Worm (Caenorhabditis elegans): ENCODE measurements around the gene B0564.2.

ce11 chrIV:13063714-13064113, 43.7 kb upstream of the B0564.2 start, which contains the start of gene scl-5:
- TF ChIP-seq gei-17 (GFP tag; optimal IDR thresholded peaks at IDR 0.05) (no peak), nfya-1 (tag; optimal IDR thresholded peaks at IDR 0.05; ENCODE audit: borderline replicate concordance, insufficient read depth) (no peak), lin-54 (GFP tag; optimal IDR thresholded peaks at IDR 0.05) (no peak), madf-6 (GFP tag; IDR thresholded peaks at IDR 0.05) (no peak), Y53G8AR.9 (GFP tag; conservative IDR thresholded peaks at IDR 0.05) (no peak), ccch-3 (GFP tag; optimal IDR thresholded peaks at IDR 0.05) (no peak), sea-2 (GFP tag; IDR thresholded peaks at IDR 0.05) (no peak), lin-35 (GFP tag; optimal IDR thresholded peaks at IDR 0.05) (no peak), nfyb-1 (GFP tag; IDR thresholded peaks at IDR 0.05) (no peak), ztf-25 (GFP tag; IDR thresholded peaks at IDR 0.05) (no peak), F55B11.4 (tag; optimal IDR thresholded peaks at IDR 0.05; ENCODE audit: borderline replicate concordance, insufficient read depth) (no peak), snpc-4 (GFP tag; optimal IDR thresholded peaks at IDR 0.05) (no peak), snpc-4 (tag; optimal IDR thresholded peaks at IDR 0.05) (no peak), madf-10 (tag; optimal IDR thresholded peaks at IDR 0.05) (no peak), chd-7 (tag; optimal IDR thresholded peaks at IDR 0.05) (no peak)

Measured in whole organism, young adult.